Worm (Caenorhabditis elegans): ENCODE results near the gene F53H1.3.

DNA sequence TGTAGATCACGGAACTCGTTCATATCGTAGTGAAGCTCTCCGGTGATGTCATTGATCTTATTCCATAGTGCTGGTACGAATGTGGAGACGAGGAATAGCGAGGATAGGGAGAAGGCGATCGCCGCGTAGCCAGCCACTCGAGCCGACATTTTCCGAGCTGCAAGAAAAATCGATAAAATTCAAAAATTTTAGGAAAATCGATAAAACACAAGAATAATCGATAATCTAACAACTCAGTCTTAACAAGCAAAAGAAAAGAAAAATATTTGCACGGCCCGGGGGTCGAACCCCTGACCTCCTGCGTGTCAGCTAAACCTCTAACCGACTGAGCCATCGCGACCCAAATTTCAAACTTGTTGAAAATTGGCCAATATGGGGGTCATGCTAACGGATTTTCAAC lies 26.2 kb downstream of the F53H1.3 start, which contains the start of gene col-104:
- TF ChIP-seq nhr-12 (tag; optimal IDR thresholded peaks at IDR 0.05) (no peak), nhr-76 (tag; optimal IDR thresholded peaks at IDR 0.05) (no peak), nhr-28 (tag; optimal IDR thresholded peaks at IDR 0.05) (no peak), mab-5 (tag; optimal IDR thresholded peaks at IDR 0.05) (no peak), ces-1 (GFP tag; optimal IDR thresholded peaks at IDR 0.05) (no peak), pha-4 (tag; optimal IDR thresholded peaks at IDR 0.05) (no peak), snpc-4 (tag; optimal IDR thresholded peaks at IDR 0.05) (no peak)
